Worm (Caenorhabditis elegans) whole organism, L1 larva: Measurements from ENCODE around the gene paml-1.

Experiments
- ama-1 ChIP-seq: fragments of 150-350 bp; optimal IDR thresholded peaks from 2 replicates; lab custom pipeline; 2014
- ceh-82 ChIP-seq, 3 experiments: fragments of 150-350 bp in 1 of 3; sonication (generic microtip) in 2 of 3; optimal IDR thresholded peaks; 2 replicates each; lab custom pipeline; 2014 to 2017; ENCODE audit warnings: missing biosample characterization in 3 of 3, missing genetic modification characterization in 3 of 3
- egl-27 ChIP-seq, 2 experiments: fragments of 150-350 bp in 1 of 2; sonication (generic microtip); optimal IDR thresholded peaks; 3 replicates each; lab custom pipeline; 2017 to 2018; ENCODE audit warnings: missing biosample characterization in 2 of 2, missing genetic modification characterization in 2 of 2, missing genetic modification reagents in 2 of 2
- fkh-10 ChIP-seq: sonication (generic microtip); optimal IDR thresholded peaks from 2 replicates; lab custom pipeline; 2017; ENCODE audit warnings: missing biosample characterization, missing genetic modification reagents, missing genetic modification characterization
- lin-13 ChIP-seq: fragments of 150-350 bp; optimal IDR thresholded peaks from 2 replicates; lab custom pipeline; 2014; ENCODE audit warnings: missing biosample characterization, missing genetic modification reagents, missing genetic modification characterization
- nhr-12 ChIP-seq: sonication (generic microtip); optimal IDR thresholded peaks from 2 replicates; lab custom pipeline; 2017; ENCODE audit warnings: missing biosample characterization, missing genetic modification characterization
- snpc-4 ChIP-seq: fragments of 150-350 bp; optimal IDR thresholded peaks from 2 replicates; lab custom pipeline; 2014; ENCODE audit warnings: missing biosample characterization, missing genetic modification characterization

ce11 chrIII:10218587-10218986 is 15.3 kb downstream of the paml-1 start, which contains the start of the genes rde-4 and cox-14:
- TF ChIP-seq egl-27 (tag; optimal IDR thresholded peaks at IDR 0.05; lab: Kevin White, UChicago) (no peak), ama-1 (peak; percentile 58), nhr-12 (tag; lab: Kevin White, UChicago) (no peak), snpc-4 (peak; percentile 46), lin-13 (GFP tag; lab: Kevin White, UChicago) (peak; percentile 82), ceh-82 (tag; optimal IDR thresholded peaks at IDR 0.05; lab: Kevin White, UChicago) (peak; percentile 59 to 85 (median 68)), fkh-10 (GFP tag; lab: Kevin White, UChicago) (peak; percentile 16)
